Fruit fly (Drosophila melanogaster): Measurements from ENCODE around the gene CG1812.

The CG1812 gene

dm6 chrX:20507785-20508184, 3.6 kb upstream of the CG1812 start (continued):
- no peak for TF ChIP-seq CG30020 (tag; optimal IDR thresholded peaks at IDR 0.05)
- peak; percentile 18 for TF ChIP-seq Camta (GFP tag; optimal IDR thresholded peaks at IDR 0.05)
- peak; percentile 69; the same call in 2 of the 3 replicates for TF ChIP-seq dysf (GFP tag; IDR thresholded peaks at IDR 0.05)
- TF ChIP-seq Elba2 (GFP tag; optimal IDR thresholded peaks at IDR 0.05) = no peak
- TF ChIP-seq Myb (GFP tag; optimal IDR thresholded peaks at IDR 0.05) = no peak
- TF ChIP-seq CG7357 (GFP tag; IDR thresholded peaks at IDR 0.05) = no peak
- peak; percentile 40 for TF ChIP-seq CG10209 (GFP tag; optimal IDR thresholded peaks at IDR 0.05)
- TF ChIP-seq Hr3 (GFP tag; optimal IDR thresholded peaks at IDR 0.05) = peak; percentile 49
- TF ChIP-seq CG15601 (tag; optimal IDR thresholded peaks at IDR 0.05) = no peak
- TF ChIP-seq amos (GFP tag; IDR thresholded peaks at IDR 0.05; ENCODE audit: partially characterized antibody) = no peak
- TF ChIP-seq Xbp1 (GFP tag; optimal IDR thresholded peaks at IDR 0.05) = peak; percentile 60
- no peak for TF ChIP-seq mirr (GFP tag; optimal IDR thresholded peaks at IDR 0.05)
- no peak for TF ChIP-seq kay (GFP tag; optimal IDR thresholded peaks at IDR 0.05)
- peak; percentile 87 for TF ChIP-seq Med (GFP tag)
- TF ChIP-seq toy (GFP tag; IDR thresholded peaks at IDR 0.05) = no peak
- no peak for TF ChIP-seq CG17186 (GFP tag; optimal IDR thresholded peaks at IDR 0.05)
- no peak for TF ChIP-seq Hey (tag; optimal IDR thresholded peaks at IDR 0.05)
- TF ChIP-seq CG15073 (GFP tag; optimal IDR thresholded peaks at IDR 0.05) = no peak
- no peak for TF ChIP-seq pan (optimal IDR thresholded peaks at IDR 0.05)
- peak in 1 of 2 experiments; percentile 31 for TF ChIP-seq pan (GFP tag; optimal IDR thresholded peaks at IDR 0.05 in 1 of 2, IDR thresholded peaks at IDR 0.05 in 1 of 2)
- no peak for TF ChIP-seq CG10565 (GFP tag; optimal IDR thresholded peaks at IDR 0.05)
- no peak for TF ChIP-seq usp (GFP tag; optimal IDR thresholded peaks at IDR 0.05)
- no peak for TF ChIP-seq CG10462 (GFP tag; optimal IDR thresholded peaks at IDR 0.05)
- no peak for TF ChIP-seq CG31388 (GFP tag; optimal IDR thresholded peaks at IDR 0.05)
- no peak for TF ChIP-seq CG42726 (GFP tag; IDR thresholded peaks at IDR 0.05; ENCODE audit: partially characterized antibody)
- no peak for TF ChIP-seq gcm2 (GFP tag; optimal IDR thresholded peaks at IDR 0.05)
- TF ChIP-seq CG16863 (GFP tag; optimal IDR thresholded peaks at IDR 0.05) = no peak
- TF ChIP-seq CG1024 (GFP tag; IDR thresholded peaks at IDR 0.05) = no peak
- peak; percentile 6 for TF ChIP-seq CG1233 (GFP tag; optimal IDR thresholded peaks at IDR 0.05)
- no peak for TF ChIP-seq mld (GFP tag; IDR thresholded peaks at IDR 0.05; ENCODE audit: partially characterized antibody)
- no peak for TF ChIP-seq D19B (GFP tag; optimal IDR thresholded peaks at IDR 0.05)
- peak; percentile 14 for TF ChIP-seq HLH54F (GFP tag; optimal IDR thresholded peaks at IDR 0.05)
- TF ChIP-seq zen2 (GFP tag; IDR thresholded peaks at IDR 0.05; ENCODE audit: partially characterized antibody) = no peak
- TF ChIP-seq HLH4C (GFP tag; IDR thresholded peaks at IDR 0.05; ENCODE audit: partially characterized antibody) = no peak
- TF ChIP-seq aop (GFP tag; IDR thresholded peaks at IDR 0.05) = no peak
- TF ChIP-seq otp (GFP tag; IDR thresholded peaks at IDR 0.05) = no peak
- no peak for TF ChIP-seq CG14965 (GFP tag; optimal IDR thresholded peaks at IDR 0.05; ENCODE audit: borderline replicate concordance)
- TF ChIP-seq CG3163 (GFP tag; optimal IDR thresholded peaks at IDR 0.05) = no peak
- TF ChIP-seq CG12744 (GFP tag; optimal IDR thresholded peaks at IDR 0.05) = no peak
- no peak for TF ChIP-seq oc (tag; optimal IDR thresholded peaks at IDR 0.05)
- no peak for TF ChIP-seq yki (optimal IDR thresholded peaks at IDR 0.05)
- no peak for TF ChIP-seq Rx (GFP tag; IDR thresholded peaks at IDR 0.05)
- TF ChIP-seq CG30403 (GFP tag; optimal IDR thresholded peaks at IDR 0.05) = peak; percentile 53
- TF ChIP-seq CG2120 (GFP tag; optimal IDR thresholded peaks at IDR 0.05) = peak; percentile 51
- peak; percentile 29 for TF ChIP-seq CG12659 (GFP tag; optimal IDR thresholded peaks at IDR 0.05)
- TF ChIP-seq Ets97D (GFP tag; optimal IDR thresholded peaks at IDR 0.05) = no peak
- TF ChIP-seq chm (GFP tag; IDR thresholded peaks at IDR 0.05) = no peak
- TF ChIP-seq da (GFP tag; optimal IDR thresholded peaks at IDR 0.05) = no peak
